Worm (Caenorhabditis elegans) whole organism, young adult: ENCODE measurements around the gene dsl-2.

ENCODE experiments used
- F10E7.11 ChIP-seq: sonication (generic microtip); optimal IDR thresholded peaks from 2 replicates; lab custom pipeline; 2017; ENCODE audit warnings: mild to moderate bottlenecking, missing genetic modification characterization, moderate library complexity, missing compliant biosample characterization
- dox-1 ChIP-seq: fragments of 200-800 bp; sonication (Bioruptor generic); IDR thresholded peaks from 2 replicates; pipeline ENCODE4 v1.3.6; 2022; ENCODE audit warnings: missing genetic modification reagents, missing genetic modification characterization, missing compliant biosample characterization
- hlh-12 ChIP-seq: sonication (generic microtip); optimal IDR thresholded peaks from 2 replicates; lab custom pipeline; 2016; ENCODE audit warnings: missing genetic modification characterization, missing compliant biosample characterization
- hlh-26 ChIP-seq: fragments of 200-800 bp; sonication (Bioruptor generic); conservative IDR thresholded peaks from 2 replicates; pipeline ENCODE4 v1.3.6; 2022; ENCODE audit warnings: missing genetic modification reagents, missing genetic modification characterization, missing compliant biosample characterization
- repo-1 ChIP-seq: sonication (generic microtip); optimal IDR thresholded peaks from 2 replicates; lab custom pipeline; 2017; ENCODE audit warnings: mild to moderate bottlenecking, missing genetic modification characterization, missing compliant biosample characterization
- sdz-38 ChIP-seq: sonication (generic microtip); optimal IDR thresholded peaks from 2 replicates; lab custom pipeline; 2016; ENCODE audit warnings: missing genotype, missing genetic modification characterization, missing compliant biosample characterization
- snpc-4 ChIP-seq, 5 experiments: fragments of 150-350 bp in 1 of 5; sonication (generic microtip) in 4 of 5; optimal IDR thresholded peaks; 2 replicates each; lab custom pipeline; 2014 to 2018; ENCODE audit warnings: missing genetic modification characterization in 5 of 5, missing biosample characterization in 3 of 5, antibody characterized with exemption in 2 of 5, mild to moderate bottlenecking in 2 of 5, missing compliant biosample characterization in 2 of 5, missing genotype in 2 of 5, moderate library complexity in 2 of 5, missing genetic modification reagents in 1 of 5
- unc-130 ChIP-seq: sonication (generic microtip); optimal IDR thresholded peaks from 2 replicates; lab custom pipeline; 2016; ENCODE audit warnings: missing genetic modification reagents, missing genetic modification characterization, missing compliant biosample characterization
- ztf-22 ChIP-seq: fragments of 200-800 bp; sonication (Bioruptor generic); optimal IDR thresholded peaks from 2 replicates; lab custom pipeline; 2018; ENCODE audit warnings: mild to moderate bottlenecking, missing genetic modification characterization, moderate library complexity, missing compliant biosample characterization

DNA sequence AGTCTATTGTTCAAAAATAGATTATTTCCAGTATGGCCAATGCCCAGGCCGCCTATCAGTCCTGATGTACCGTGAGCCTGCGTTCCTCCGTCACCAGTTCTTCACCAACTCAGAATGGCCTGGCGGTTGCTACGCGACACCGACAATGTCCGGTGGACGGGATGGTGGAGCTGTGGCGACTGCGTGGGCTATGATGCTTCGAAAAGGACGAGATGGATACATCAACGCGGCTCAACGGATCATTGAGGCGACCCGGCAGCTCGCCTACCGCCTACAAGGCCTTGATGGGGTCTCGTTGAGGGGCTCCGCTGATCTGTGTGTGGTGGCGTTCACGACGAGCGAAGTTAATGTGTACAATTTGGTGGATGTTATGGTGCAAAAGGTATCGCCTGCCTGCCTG, 5.3 kb downstream of the dsl-2 start:
- TF ChIP-seq sdz-38 (no peak), F10E7.11 (no peak), hlh-26 (GFP tag; lab: Robert Waterston, UW) (no peak), snpc-4 (GFP tag; optimal IDR thresholded peaks at IDR 0.05; lab: Kevin White, UChicago) (no peak), snpc-4 (tag; optimal IDR thresholded peaks at IDR 0.05; lab: Kevin White, UChicago) (no peak), unc-130 (GFP tag; lab: Kevin White, UChicago) (no peak), hlh-12 (tag; lab: Kevin White, UChicago) (no peak), repo-1 (tag; lab: Kevin White, UChicago) (no peak), ztf-22 (GFP tag; lab: Kevin White, UChicago) (no peak), dox-1 (GFP tag; lab: Robert Waterston, UW) (no peak)
